Worm (Caenorhabditis elegans) whole organism, L2 larva: ENCODE measurements around the gene toca-1.

Experiments
- Y55F3AM.14 ChIP-seq: fragments of 200-800 bp; sonication (Bioruptor generic); optimal IDR thresholded peaks from 2 replicates; lab custom pipeline; 2018; ENCODE audit warnings: mild to moderate bottlenecking, missing genetic modification characterization, missing compliant biosample characterization
- alr-1 ChIP-seq: fragments of 150-350 bp; optimal IDR thresholded peaks from 2 replicates; lab custom pipeline; 2014; ENCODE audit warnings: missing biosample characterization, missing genetic modification characterization
- ama-1 ChIP-seq: fragments of 150-350 bp; optimal IDR thresholded peaks from 2 replicates; lab custom pipeline; 2018; ENCODE audit warnings: inconsistent platforms
- ceh-82 ChIP-seq: fragments of 150-350 bp; optimal IDR thresholded peaks from 2 replicates; lab custom pipeline; 2014; ENCODE audit warnings: missing biosample characterization, missing genetic modification characterization
- egl-27 ChIP-seq: sonication (generic microtip); optimal IDR thresholded peaks from 3 replicates; lab custom pipeline; 2017; ENCODE audit warnings: missing biosample characterization, missing genetic modification reagents, missing genetic modification characterization
- fos-1 ChIP-seq: fragments of 150-350 bp; optimal IDR thresholded peaks from 2 replicates; lab custom pipeline; 2014; ENCODE audit warnings: missing biosample characterization, missing genetic modification characterization
- lsy-2 ChIP-seq, 2 experiments: fragments of 150-350 bp in 1 of 2; sonication (generic microtip) in 1 of 2; optimal IDR thresholded peaks; 2 replicates each; lab custom pipeline; 2014 to 2017; ENCODE audit warnings: missing biosample characterization in 2 of 2, missing genetic modification characterization in 2 of 2
- mab-5 ChIP-seq: fragments of 150-350 bp; optimal IDR thresholded peaks from 2 replicates; lab custom pipeline; 2014; ENCODE audit warnings: missing biosample characterization, missing genetic modification characterization
- nhr-25 ChIP-seq: fragments of 150-350 bp; sonication (generic microtip); optimal IDR thresholded peaks from 3 replicates; lab custom pipeline; 2014; ENCODE audit warnings: missing biosample characterization, missing genetic modification characterization
- unc-39 ChIP-seq: fragments of 150-350 bp; optimal IDR thresholded peaks from 2 replicates; lab custom pipeline; 2014; ENCODE audit warnings: missing biosample characterization, missing genetic modification characterization
- unc-62 ChIP-seq: fragments of 150-350 bp; optimal IDR thresholded peaks from 2 replicates; lab custom pipeline; 2014; ENCODE audit warnings: missing biosample characterization, missing genetic modification reagents, missing genetic modification characterization
- zag-1 ChIP-seq: fragments of 150-350 bp; optimal IDR thresholded peaks from 2 replicates; lab custom pipeline; 2014; ENCODE audit warnings: missing biosample characterization, missing genetic modification characterization
- ztf-4 ChIP-seq: fragments of 150-350 bp; optimal IDR thresholded peaks from 2 replicates; lab custom pipeline; 2014; ENCODE audit warnings: missing biosample characterization, missing genetic modification characterization

- no peak for TF ChIP-seq ceh-82
- TF ChIP-seq nhr-25 = peak; percentile 43
- no peak for TF ChIP-seq Y55F3AM.14
- TF ChIP-seq ama-1 = no peak
- no peak for TF ChIP-seq alr-1
- TF ChIP-seq zag-1 = no peak
- peak in 1 of 2 experiments; percentile 33 for TF ChIP-seq lsy-2 (tag; optimal IDR thresholded peaks at IDR 0.05; lab: Kevin White, UChicago)
- no peak for TF ChIP-seq unc-62
- TF ChIP-seq mab-5 (tag; lab: Kevin White, UChicago) = no peak
- peak; percentile 69 for TF ChIP-seq egl-27
- no peak for TF ChIP-seq ztf-4 (tag; lab: Kevin White, UChicago)
- TF ChIP-seq fos-1 (tag; lab: Kevin White, UChicago) = peak; percentile 76
- no peak for TF ChIP-seq unc-39 (tag; lab: Kevin White, UChicago)
These were observed 43.4 kb downstream of the toca-1 start for ce11 chrX:1477932-1478331.
